Worm (Caenorhabditis elegans): ENCODE data around the gene Y54G2A.18.
"Not testable (repeated sequence)": the region's sequence is repeated elsewhere in the genome, so short reads cannot be mapped to it uniquely, and the experiment has no call there.

Y54G2A.18 gene

DNA sequence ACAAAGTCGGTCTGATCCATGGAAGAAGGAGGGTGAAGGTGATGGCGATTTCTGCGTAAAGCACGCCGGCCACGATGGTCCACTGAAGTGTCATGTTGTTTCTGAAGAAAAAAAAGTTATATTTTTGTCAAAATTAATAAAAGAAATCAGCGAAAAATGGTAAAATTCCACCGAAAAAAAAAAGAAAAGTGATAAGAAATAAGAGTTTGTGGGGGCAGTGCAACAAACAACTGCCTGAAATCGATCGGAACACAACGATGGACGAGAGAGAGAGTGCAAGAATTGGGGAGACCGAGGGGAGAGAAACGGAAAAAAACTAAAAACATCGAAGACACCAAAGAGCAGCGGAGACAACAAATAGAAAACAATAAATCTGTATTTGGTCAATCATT lies at the start of gene Y54G2A.18:
Gene Y54G2A.18, minus strand, starts transcription at position 101 of the 392 bp plus-strand sequence.
- TF ChIP-seq F13C5.2 (tag; optimal IDR thresholded peaks at IDR 0.05) (no peak), ceh-36 (tag; optimal IDR thresholded peaks at IDR 0.05) (no peak)

DNA sequence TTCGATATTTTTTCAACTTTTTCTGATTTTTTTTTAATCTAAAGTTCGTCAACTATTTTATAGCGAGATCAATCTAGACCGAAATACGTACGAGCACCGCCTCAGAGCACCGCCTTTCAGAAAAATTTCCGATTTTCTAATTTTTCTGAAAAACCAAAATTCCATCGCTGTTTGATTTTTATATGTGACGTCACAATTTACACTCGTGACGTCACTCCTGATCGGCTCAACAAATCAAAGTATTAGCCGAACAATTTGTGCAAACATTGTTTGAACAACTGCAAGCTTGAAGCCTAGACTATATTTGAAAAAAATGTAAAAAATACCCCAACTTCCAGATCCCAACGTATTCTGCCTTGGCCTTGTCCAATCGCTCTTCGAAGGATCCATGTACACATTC lies 42.9 kb upstream of the Y54G2A.18 start:
- no peak for TF ChIP-seq hmg-4 (GFP tag; optimal IDR thresholded peaks at IDR 0.05)
- TF ChIP-seq tbx-11 (GFP tag; IDR thresholded peaks at IDR 0.05): no peak
- TF ChIP-seq hnd-1 (tag; optimal IDR thresholded peaks at IDR 0.05): no peak

DNA sequence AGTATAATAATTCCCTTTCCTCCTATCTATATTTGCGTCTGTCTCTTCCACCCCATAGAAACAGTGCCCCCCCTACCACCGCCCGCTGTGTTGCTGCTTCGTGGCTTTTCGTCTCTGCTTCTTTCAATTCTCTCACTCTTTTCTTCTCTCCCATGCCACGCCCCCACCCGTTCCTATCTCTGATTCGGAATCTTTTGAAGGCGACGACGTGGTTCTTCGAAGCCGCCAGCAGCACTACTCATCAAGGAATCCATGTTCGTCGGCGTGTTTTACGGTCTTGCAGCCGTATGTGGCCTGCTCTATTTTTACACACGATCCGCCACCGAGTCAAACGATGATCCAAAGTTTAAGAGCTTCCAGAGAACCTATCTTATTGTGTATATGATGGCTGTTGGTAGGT lies 38.9 kb upstream of the Y54G2A.18 start, which contains the start of gene samt-1:
Gene samt-1, plus strand, starts transcription at position 176 of the 400 bp plus-strand sequence.
- TF ChIP-seq ets-7 (tag; optimal IDR thresholded peaks at IDR 0.05): no peak
- no peak for TF ChIP-seq sea-1 (GFP tag; conservative IDR thresholded peaks at IDR 0.05)
- no peak for TF ChIP-seq hmg-4 (GFP tag; optimal IDR thresholded peaks at IDR 0.05)
- TF ChIP-seq tbx-11 (GFP tag; IDR thresholded peaks at IDR 0.05): no peak
- TF ChIP-seq hmbx-1 (tag; optimal IDR thresholded peaks at IDR 0.05): no peak
- TF ChIP-seq ceh-13 (GFP tag; optimal IDR thresholded peaks at IDR 0.05): no peak
- no peak for TF ChIP-seq tra-4 (tag; optimal IDR thresholded peaks at IDR 0.05)
- TF ChIP-seq tbx-37 (GFP tag; conservative IDR thresholded peaks at IDR 0.05): no peak
- no peak for TF ChIP-seq aly-1 (tag; optimal IDR thresholded peaks at IDR 0.05)
- no peak for TF ChIP-seq ceh-36 (tag; optimal IDR thresholded peaks at IDR 0.05)
- no peak for TF ChIP-seq B0310.2 (tag; optimal IDR thresholded peaks at IDR 0.05)
- no peak for TF ChIP-seq ama-1 (optimal IDR thresholded peaks at IDR 0.05)
- TF ChIP-seq scrt-1 (GFP tag; IDR thresholded peaks at IDR 0.05): no peak

DNA sequence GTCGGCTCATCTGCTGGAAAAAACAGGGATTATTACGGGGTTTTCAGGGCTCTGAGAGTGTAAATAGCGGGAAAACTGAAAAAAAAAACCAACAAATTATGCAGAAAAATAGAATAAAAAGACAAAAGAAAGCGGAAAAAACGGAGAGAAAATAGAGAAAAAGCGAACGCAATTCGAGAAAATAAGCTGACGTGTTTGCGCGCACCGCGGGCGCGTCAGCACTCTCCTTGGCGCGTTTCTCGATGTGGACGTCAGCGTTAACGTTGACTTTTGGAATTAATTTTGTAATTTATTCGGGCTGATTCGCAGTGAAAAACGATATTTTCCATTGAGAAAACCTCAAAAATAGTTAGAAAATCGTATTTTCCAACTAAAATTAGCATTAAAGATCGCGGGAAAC lies 36.1 kb upstream of the Y54G2A.18 start, which contains the start of gene manf-1:
Gene manf-1, minus strand, starts transcription at position 13 of the 400 bp plus-strand sequence.
- TF ChIP-seq tbx-37 (GFP tag; conservative IDR thresholded peaks at IDR 0.05) (no peak), ceh-13 (GFP tag; optimal IDR thresholded peaks at IDR 0.05) (no peak), F13C5.2 (tag; optimal IDR thresholded peaks at IDR 0.05) (no peak)

DNA sequence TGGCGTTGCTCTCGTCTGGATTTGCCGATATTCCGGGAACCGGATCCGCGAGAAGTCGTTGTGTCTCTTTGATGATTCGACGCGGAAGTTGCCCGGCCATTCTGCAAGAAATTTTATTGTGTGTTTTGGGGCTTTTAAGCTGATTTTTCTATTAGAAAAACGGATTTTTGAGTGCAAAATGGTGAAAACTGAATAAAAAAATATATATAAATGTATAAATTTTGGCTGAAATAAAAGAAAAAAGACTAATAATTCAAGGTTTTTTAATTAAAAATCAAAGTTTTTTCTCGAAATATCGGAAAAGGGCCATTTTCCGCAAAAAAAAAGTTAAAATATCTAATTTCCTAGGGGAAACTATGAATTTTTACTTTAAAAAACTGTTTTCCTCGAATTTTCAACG lies 33.3 kb upstream of the Y54G2A.18 start, which contains the start of gene ubc-13:
Gene ubc-13, minus strand, starts transcription at position 101 of the 400 bp plus-strand sequence.
- TF ChIP-seq aly-1 (tag; optimal IDR thresholded peaks at IDR 0.05): no peak
- TF ChIP-seq hmg-4 (GFP tag; optimal IDR thresholded peaks at IDR 0.05): no peak
- no peak for TF ChIP-seq B0310.2 (tag; optimal IDR thresholded peaks at IDR 0.05)
- no peak for TF ChIP-seq hnd-1 (tag; optimal IDR thresholded peaks at IDR 0.05)
- TF ChIP-seq ceh-13 (GFP tag; optimal IDR thresholded peaks at IDR 0.05): no peak

DNA sequence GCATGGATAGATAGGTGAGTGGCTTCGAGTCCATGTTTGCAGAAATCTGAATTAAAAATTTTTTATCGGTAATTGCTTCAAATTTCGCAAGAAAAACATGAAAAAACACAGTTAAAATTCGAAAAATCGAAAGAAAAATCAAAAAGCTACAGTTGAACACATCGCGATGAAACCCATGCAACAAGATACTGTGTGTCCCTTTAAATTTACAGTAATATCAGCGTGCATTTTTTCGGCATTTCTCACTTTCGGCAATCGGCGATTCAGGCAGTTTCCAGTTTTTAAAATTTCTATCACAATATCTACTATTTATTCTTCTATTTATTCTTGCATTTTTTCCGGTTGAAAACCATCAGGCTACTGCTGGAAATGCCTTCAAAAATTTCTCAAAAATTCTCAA lies 29.9 kb upstream of the Y54G2A.18 start, which contains the start of gene fbxc-45:
Gene fbxc-45, minus strand, starts transcription at position 48 of the 400 bp plus-strand sequence.
- no peak for TF ChIP-seq ceh-13 (GFP tag; optimal IDR thresholded peaks at IDR 0.05)
- no peak for TF ChIP-seq tbx-37 (GFP tag; conservative IDR thresholded peaks at IDR 0.05)
- no peak for TF ChIP-seq F13C5.2 (tag; optimal IDR thresholded peaks at IDR 0.05)
- no peak for TF ChIP-seq tbx-11 (GFP tag; IDR thresholded peaks at IDR 0.05)
- no peak for TF ChIP-seq B0310.2 (tag; optimal IDR thresholded peaks at IDR 0.05)
- TF ChIP-seq ets-7 (tag; optimal IDR thresholded peaks at IDR 0.05): no peak
- no peak for TF ChIP-seq ceh-36 (tag; optimal IDR thresholded peaks at IDR 0.05)
- TF ChIP-seq flt-1 (GFP tag; IDR thresholded peaks at IDR 0.05): no peak
- no peak for TF ChIP-seq aly-1 (tag; optimal IDR thresholded peaks at IDR 0.05)
- TF ChIP-seq sea-1 (GFP tag; conservative IDR thresholded peaks at IDR 0.05): no peak
- no peak for TF ChIP-seq ama-1 (optimal IDR thresholded peaks at IDR 0.05)
- TF ChIP-seq pes-1 (GFP tag; IDR thresholded peaks at IDR 0.05): no peak
- TF ChIP-seq tra-4 (tag; optimal IDR thresholded peaks at IDR 0.05): no peak
- TF ChIP-seq hmbx-1 (tag; optimal IDR thresholded peaks at IDR 0.05): no peak
- TF ChIP-seq scrt-1 (GFP tag; IDR thresholded peaks at IDR 0.05): no peak

DNA sequence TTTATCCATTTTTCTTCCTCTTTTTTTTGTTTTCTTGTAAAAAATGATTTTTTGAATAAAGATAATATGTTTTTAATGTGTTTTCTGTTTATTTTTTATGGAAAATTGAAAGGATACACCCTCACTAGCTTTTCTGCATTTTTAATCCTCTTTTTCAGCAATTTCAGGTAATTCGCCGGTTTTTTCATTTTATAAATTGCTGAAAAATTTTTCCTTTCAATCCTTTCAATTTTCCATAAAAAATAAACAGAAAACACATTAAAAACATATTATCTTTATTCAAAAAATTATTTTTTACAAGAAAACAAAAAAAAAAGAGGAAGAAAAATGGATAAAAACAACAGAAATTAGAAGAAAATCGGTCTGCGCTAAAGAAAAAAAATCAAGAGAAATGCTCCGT lies 25.4 kb upstream of the Y54G2A.18 start, which contains the start of gene Y54G2A.50:
Gene Y54G2A.50, plus strand, starts transcription at position 301 of the 400 bp plus-strand sequence.
- TF ChIP-seq hmg-4 (GFP tag; optimal IDR thresholded peaks at IDR 0.05); scrt-1 (GFP tag; IDR thresholded peaks at IDR 0.05); ama-1 (optimal IDR thresholded peaks at IDR 0.05): not testable (repeated sequence)

DNA sequence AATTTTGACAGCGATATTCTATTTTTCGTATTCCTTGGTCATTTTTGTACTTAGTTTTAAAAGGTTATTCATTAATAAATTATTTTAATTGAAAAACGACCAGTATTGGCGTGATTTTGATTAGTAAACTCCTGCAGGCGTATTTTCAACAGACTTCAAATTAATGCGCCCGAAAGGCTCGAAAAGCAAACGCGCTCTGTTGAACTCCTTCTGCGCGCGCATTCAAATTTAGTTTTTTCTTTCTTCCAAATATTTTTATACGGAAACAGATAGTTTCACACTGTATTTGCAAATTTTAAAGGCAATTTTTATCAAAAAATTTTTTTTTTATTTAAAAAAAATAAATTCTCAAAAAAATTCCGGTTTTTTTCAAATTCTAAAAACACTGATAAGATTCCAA lies 23.7 kb upstream of the Y54G2A.18 start:
- TF ChIP-seq ceh-36 (tag; optimal IDR thresholded peaks at IDR 0.05): no peak
- no peak for TF ChIP-seq tbx-37 (GFP tag; conservative IDR thresholded peaks at IDR 0.05)
- TF ChIP-seq tbx-11 (GFP tag; IDR thresholded peaks at IDR 0.05): no peak
- no peak for TF ChIP-seq hmg-4 (GFP tag; optimal IDR thresholded peaks at IDR 0.05)
- no peak for TF ChIP-seq hnd-1 (tag; optimal IDR thresholded peaks at IDR 0.05)
- no peak for TF ChIP-seq F13C5.2 (tag; optimal IDR thresholded peaks at IDR 0.05)

DNA sequence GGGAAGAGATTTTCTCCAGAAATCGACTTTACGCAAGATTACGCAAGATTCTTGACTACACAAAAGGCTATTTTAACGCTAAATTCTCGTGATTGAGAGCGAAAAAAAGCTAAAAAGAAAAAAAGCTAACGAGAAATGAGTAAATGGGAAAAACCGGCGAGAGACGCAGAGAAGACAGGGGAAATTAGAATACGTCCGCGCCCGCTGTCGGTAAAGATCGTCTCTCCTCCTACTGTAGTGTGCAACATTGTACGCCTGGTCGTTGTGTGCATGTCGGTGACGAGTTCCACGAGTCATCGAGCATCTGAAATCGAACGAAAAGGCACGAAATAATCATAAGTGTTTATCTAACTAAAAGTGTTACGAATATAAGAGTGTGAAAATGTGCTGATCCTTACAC lies 22.2 kb upstream of the Y54G2A.18 start:
- no peak for TF ChIP-seq ceh-36 (tag; optimal IDR thresholded peaks at IDR 0.05)
- TF ChIP-seq sea-1 (GFP tag; conservative IDR thresholded peaks at IDR 0.05): no peak
- no peak for TF ChIP-seq flt-1 (GFP tag; IDR thresholded peaks at IDR 0.05)
- no peak for TF ChIP-seq ceh-13 (GFP tag; optimal IDR thresholded peaks at IDR 0.05)
- no peak for TF ChIP-seq ama-1 (optimal IDR thresholded peaks at IDR 0.05)
- TF ChIP-seq tbx-11 (GFP tag; IDR thresholded peaks at IDR 0.05): no peak
- no peak for TF ChIP-seq hmg-4 (GFP tag; optimal IDR thresholded peaks at IDR 0.05)

Measured in whole organism, early embryonic.